Worm (Caenorhabditis elegans) whole organism, early embryonic: ENCODE results near the gene clp-4.

Experiments used
- F13C5.2 ChIP-seq: sonication (generic microtip); optimal IDR thresholded peaks from 2 replicates; lab custom pipeline; 2017; ENCODE audit warnings: mild to moderate bottlenecking, missing genetic modification characterization, inconsistent platforms, missing compliant biosample characterization
- ama-1 ChIP-seq: fragments of 150-350 bp; optimal IDR thresholded peaks from 2 replicates; lab custom pipeline; 2014
- ets-7 ChIP-seq: sonication (generic microtip); optimal IDR thresholded peaks from 2 replicates; lab custom pipeline; 2016; ENCODE audit warnings: missing genotype, missing genetic modification characterization, missing compliant biosample characterization
- hmbx-1 ChIP-seq: sonication (generic microtip); optimal IDR thresholded peaks from 2 replicates; lab custom pipeline; 2016; ENCODE audit warnings: mild to moderate bottlenecking, missing genetic modification characterization, missing compliant biosample characterization
- sea-1 ChIP-seq: fragments of 200-800 bp; sonication (Bioruptor generic); conservative IDR thresholded peaks from 2 replicates; pipeline ENCODE4 v1.3.6; 2022; ENCODE audit warnings: missing genetic modification characterization, missing compliant biosample characterization

DNA sequence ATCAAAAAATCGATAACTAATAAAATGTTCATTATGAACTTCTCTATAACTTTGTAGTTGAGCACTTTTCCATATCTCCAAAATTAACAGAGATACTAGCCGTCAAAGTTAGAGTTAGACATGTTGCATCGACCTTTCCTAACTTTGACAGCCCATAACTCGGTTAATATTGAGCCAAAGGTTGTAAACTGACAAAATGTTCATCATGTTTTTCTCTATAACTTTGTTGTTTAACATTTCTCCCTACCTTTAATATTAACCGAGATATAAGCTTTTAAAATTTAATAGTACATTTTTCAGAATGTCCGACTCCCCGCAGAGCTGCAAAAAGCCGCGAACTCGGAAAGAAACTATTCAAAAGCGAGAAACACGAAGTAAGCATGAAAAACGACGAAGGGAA lies 37.0 kb upstream of the clp-4 start, which contains the start of gene hlh-33:
- no peak for TF ChIP-seq ama-1 (lab: Kevin White, UChicago)
- TF ChIP-seq sea-1, result no peak
- TF ChIP-seq F13C5.2, result no peak
- no peak for TF ChIP-seq hmbx-1
- no peak for TF ChIP-seq ets-7 (tag; lab: Kevin White, UChicago)
